Worm (Caenorhabditis elegans): Measurements from ENCODE around the gene Y43F8B.2.

DNA sequence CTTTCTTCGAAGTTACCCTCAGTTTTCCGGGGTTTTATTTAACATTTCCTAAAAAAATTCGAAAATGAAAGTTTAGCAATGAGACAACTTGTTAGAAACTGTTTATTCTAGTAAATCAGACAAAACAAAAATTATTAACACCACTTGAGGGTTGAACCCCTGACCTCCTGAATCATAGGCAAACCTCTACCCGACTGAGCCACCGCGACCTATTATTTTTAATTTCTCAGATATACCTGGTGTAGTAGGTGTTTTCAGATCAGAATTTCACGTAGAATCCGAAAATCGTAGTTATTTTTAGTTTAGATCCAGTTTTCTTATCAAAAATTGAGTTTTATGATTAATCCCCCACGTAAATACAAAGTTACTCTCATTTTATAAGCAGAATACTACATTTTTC lies 37.2 kb upstream of the Y43F8B.2 start:
- TF ChIP-seq daf-12 (tag; optimal IDR thresholded peaks at IDR 0.05): no peak
- no peak for TF ChIP-seq mdl-1 (tag; optimal IDR thresholded peaks at IDR 0.05)
- TF ChIP-seq ztf-11 (tag; optimal IDR thresholded peaks at IDR 0.05): no peak
- no peak for TF ChIP-seq lin-39 (tag; optimal IDR thresholded peaks at IDR 0.05)
- TF ChIP-seq ceh-16 (tag; optimal IDR thresholded peaks at IDR 0.05): no peak
- TF ChIP-seq tbx-2 (tag; optimal IDR thresholded peaks at IDR 0.05): no peak

Data from whole organism, L3 larva.